Fruit fly (Drosophila melanogaster): Measurements from ENCODE around the gene ScsbetaA.

DNA sequence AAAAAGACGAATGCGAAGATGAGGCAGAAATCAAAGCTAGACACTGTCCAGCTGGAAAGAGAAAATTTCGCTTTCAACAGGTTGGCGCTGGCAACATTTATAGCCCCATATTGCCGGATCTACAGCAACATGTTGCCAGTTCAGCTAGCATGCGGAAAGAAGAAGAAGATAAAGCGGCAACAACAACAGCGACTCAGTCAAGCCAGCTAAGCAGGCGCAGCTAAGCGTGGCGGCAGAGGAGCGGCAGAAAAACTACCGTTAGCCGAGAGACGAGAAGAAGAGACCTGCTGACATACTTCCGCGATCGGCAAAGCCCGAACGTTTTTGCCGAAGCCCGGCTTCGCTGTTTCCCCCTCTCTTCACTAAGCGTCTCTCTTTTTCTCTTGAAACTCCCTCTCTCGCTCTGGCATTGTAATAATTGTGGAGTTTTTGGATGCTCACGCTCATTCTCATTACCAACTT lies 16.9 kb downstream of the ScsbetaA start:
- no peak for TF ChIP-seq CG7101 (tag; optimal IDR thresholded peaks at IDR 0.05)
- no peak for TF ChIP-seq CG12768 (GFP tag; optimal IDR thresholded peaks at IDR 0.05)
- no peak for TF ChIP-seq kay (GFP tag; ENCODE audit: borderline replicate concordance)
- no peak for TF ChIP-seq Clk (GFP tag; optimal IDR thresholded peaks at IDR 0.05)
- no peak for TF ChIP-seq bab1 (GFP tag; optimal IDR thresholded peaks at IDR 0.05)
- peak; percentile 93 for TF ChIP-seq ovo (GFP tag; optimal IDR thresholded peaks at IDR 0.05)

Measured in whole organism, adult.